Fruit fly (Drosophila melanogaster): ENCODE measurements around the gene Taf9.

The Taf9 gene

DNA sequence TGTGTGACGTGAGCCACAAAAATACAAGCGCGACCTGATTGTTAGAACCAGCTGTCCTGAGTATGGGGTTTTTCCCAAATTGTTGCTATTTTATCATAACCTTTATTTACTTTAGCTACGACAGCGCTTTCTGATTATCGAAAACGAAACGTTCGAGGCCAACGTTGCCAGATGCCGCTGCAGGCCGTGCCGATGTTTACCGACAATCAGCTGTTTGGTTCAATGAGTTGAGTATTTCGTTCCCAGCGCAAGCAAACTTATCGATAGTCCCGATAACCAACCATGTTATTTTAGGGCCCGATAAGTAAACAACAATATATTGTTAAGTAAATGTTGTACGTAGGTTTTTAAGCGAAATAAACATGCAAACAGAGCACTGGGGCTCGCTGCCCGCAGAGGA, 8.2 kb downstream of the Taf9 start, which contains the start of the genes CG15814 and Spt7 (continued):
- TF ChIP-seq CG14667 (GFP tag; IDR thresholded peaks at IDR 0.05) (no peak), sr (GFP tag; IDR thresholded peaks at IDR 0.05) (0 out of 3 replicates have a peak, but pooled peaks have one; percentile 9), Myb (GFP tag; optimal IDR thresholded peaks at IDR 0.05) (peak; percentile 72), CG12942 (GFP tag; optimal IDR thresholded peaks at IDR 0.05) (no peak), tx (GFP tag; optimal IDR thresholded peaks at IDR 0.05) (peak; percentile 15), CG10979 (tag; optimal IDR thresholded peaks at IDR 0.05) (no peak), Nf-YC (tag; optimal IDR thresholded peaks at IDR 0.05) (peak; percentile 33), CG15011 (GFP tag; optimal IDR thresholded peaks at IDR 0.05) (no peak), Gug (GFP tag; IDR thresholded peaks at IDR 0.05) (no peak), CG1603 (tag; optimal IDR thresholded peaks at IDR 0.05) (peak; percentile 78), zen2 (GFP tag; IDR thresholded peaks at IDR 0.05; ENCODE audit: partially characterized antibody) (peak; percentile 80; the same call in 2 of the 3 replicates), CG7745 (tag; optimal IDR thresholded peaks at IDR 0.05) (no peak), Sry-β (GFP tag; optimal IDR thresholded peaks at IDR 0.05) (no peak), zfh1 (GFP tag; IDR thresholded peaks at IDR 0.05) (peak; percentile 52; the same call in 1 of the 3 replicates), trh (GFP tag; optimal IDR thresholded peaks at IDR 0.05) (no peak), zfh2 (GFP tag; optimal IDR thresholded peaks at IDR 0.05) (peak; percentile 9), CG12391 (tag; optimal IDR thresholded peaks at IDR 0.05) (peak; percentile 22), CG9215 (GFP tag; IDR thresholded peaks at IDR 0.05) (no peak), sim (GFP tag; IDR thresholded peaks at IDR 0.05) (no peak), gcm2 (GFP tag; optimal IDR thresholded peaks at IDR 0.05) (no peak), amos (GFP tag; IDR thresholded peaks at IDR 0.05; ENCODE audit: partially characterized antibody) (peak; percentile 90), odd (GFP tag; optimal IDR thresholded peaks at IDR 0.05) (peak; percentile 2), lbe (GFP tag; optimal IDR thresholded peaks at IDR 0.05) (peak; percentile 23), CG6654 (GFP tag; optimal IDR thresholded peaks at IDR 0.05) (no peak), CG4730 (GFP tag; IDR thresholded peaks at IDR 0.05) (no peak), CG10462 (GFP tag; optimal IDR thresholded peaks at IDR 0.05) (no peak), cato (GFP tag; optimal IDR thresholded peaks at IDR 0.05; ENCODE audit: borderline replicate concordance) (no peak), pb (GFP tag; optimal IDR thresholded peaks at IDR 0.05) (no peak), CG3407 (GFP tag; optimal IDR thresholded peaks at IDR 0.05) (peak; percentile 43), CG11504 (tag; optimal IDR thresholded peaks at IDR 0.05) (no peak), CG31224 (GFP tag; IDR thresholded peaks at IDR 0.05) (no peak), CG11093 (GFP tag; IDR thresholded peaks at IDR 0.05) (no peak), CG18262 (tag; optimal IDR thresholded peaks at IDR 0.05) (peak; percentile 6), Dip2 (GFP tag; IDR thresholded peaks at IDR 0.05) (no peak), wor (GFP tag; IDR thresholded peaks at IDR 0.05) (no peak), pfk (GFP tag; optimal IDR thresholded peaks at IDR 0.05) (peak; percentile 62), dpn (GFP tag; optimal IDR thresholded peaks at IDR 0.05) (peak; percentile 11 to 32), CG14014 (GFP tag; IDR thresholded peaks at IDR 0.05) (peak; percentile 18; the same call in 1 of the 2 replicates), twi (tag; optimal IDR thresholded peaks at IDR 0.05) (peak; percentile 27), ash1 (GFP tag; optimal IDR thresholded peaks at IDR 0.05) (no peak), CG34422 (GFP tag; IDR thresholded peaks at IDR 0.05) (peak; percentile 61; the same call in 2 of the 3 replicates), esg (GFP tag; conservative IDR thresholded peaks at IDR 0.05) (no peak), ken (GFP tag; IDR thresholded peaks at IDR 0.05) (no peak), Asciz (GFP tag; optimal IDR thresholded peaks at IDR 0.05) (no peak), CG6765 (GFP tag; optimal IDR thresholded peaks at IDR 0.05) (no peak), CG11695 (GFP tag; IDR thresholded peaks at IDR 0.05) (no peak), H15 (GFP tag; IDR thresholded peaks at IDR 0.05) (no peak), lab (GFP tag; optimal IDR thresholded peaks at IDR 0.05) (no peak), bowl (GFP tag; IDR thresholded peaks at IDR 0.05) (0 out of 2 replicates have a peak, but pooled peaks have one; percentile 8), CG18011 (GFP tag; optimal IDR thresholded peaks at IDR 0.05) (no peak), wdn (GFP tag; IDR thresholded peaks at IDR 0.05) (0 out of 2 replicates have a peak, but pooled peaks have one; percentile 24)

Data from whole organism, embryonic.